Worm (Caenorhabditis elegans): Measurements from ENCODE around the gene oac-39.

The oac-39 gene

DNA sequence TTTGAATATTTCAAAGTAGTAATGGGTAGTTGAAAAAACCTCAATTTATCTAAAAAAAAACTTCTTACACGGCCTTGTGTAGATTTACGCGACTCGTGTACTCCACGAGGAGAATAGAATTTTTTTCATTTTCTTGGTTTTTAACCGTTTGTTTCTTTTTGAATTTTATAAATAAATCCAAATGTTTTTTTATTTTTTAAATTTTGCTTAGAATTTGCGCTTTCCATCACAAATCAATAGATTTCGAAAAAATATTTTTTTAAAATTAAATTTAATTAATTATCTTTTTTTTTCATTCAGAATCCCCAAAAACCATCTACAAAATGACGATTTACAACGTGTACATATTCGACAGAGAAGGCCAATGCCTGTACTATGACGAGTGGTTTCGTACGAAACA is 50.3 kb downstream of the oac-39 start, which contains the start of gene trpp-1:
Gene trpp-1, plus strand, starts transcription at position 301 of the 400 bp plus-strand sequence.
- no peak for TF ChIP-seq nfya-1 (tag; optimal IDR thresholded peaks at IDR 0.05; ENCODE audit: insufficient read depth)
- no peak for TF ChIP-seq elt-1 (tag; optimal IDR thresholded peaks at IDR 0.05)
- no peak for TF ChIP-seq ztf-11 (tag; optimal IDR thresholded peaks at IDR 0.05)
- no peak for TF ChIP-seq nhr-43 (tag; optimal IDR thresholded peaks at IDR 0.05; ENCODE audit: poor library complexity, severe bottlenecking)
- TF ChIP-seq skn-1 (tag; optimal IDR thresholded peaks at IDR 0.05), result no peak
- TF ChIP-seq pha-4 (tag; optimal IDR thresholded peaks at IDR 0.05), result no peak
- TF ChIP-seq tbx-2 (tag; optimal IDR thresholded peaks at IDR 0.05), result no peak
- TF ChIP-seq nhr-237 (tag; optimal IDR thresholded peaks at IDR 0.05), result no peak
- no peak for TF ChIP-seq nhr-23 (tag; optimal IDR thresholded peaks at IDR 0.05)
- no peak for TF ChIP-seq R02D3.7 (tag; optimal IDR thresholded peaks at IDR 0.05)
- no peak for TF ChIP-seq nhr-76 (tag; optimal IDR thresholded peaks at IDR 0.05)
- no peak for TF ChIP-seq nhr-25 (tag; optimal IDR thresholded peaks at IDR 0.05)

Data from whole organism, L3 larva.